Worm (Caenorhabditis elegans): ENCODE results near the gene lgc-38.

DNA sequence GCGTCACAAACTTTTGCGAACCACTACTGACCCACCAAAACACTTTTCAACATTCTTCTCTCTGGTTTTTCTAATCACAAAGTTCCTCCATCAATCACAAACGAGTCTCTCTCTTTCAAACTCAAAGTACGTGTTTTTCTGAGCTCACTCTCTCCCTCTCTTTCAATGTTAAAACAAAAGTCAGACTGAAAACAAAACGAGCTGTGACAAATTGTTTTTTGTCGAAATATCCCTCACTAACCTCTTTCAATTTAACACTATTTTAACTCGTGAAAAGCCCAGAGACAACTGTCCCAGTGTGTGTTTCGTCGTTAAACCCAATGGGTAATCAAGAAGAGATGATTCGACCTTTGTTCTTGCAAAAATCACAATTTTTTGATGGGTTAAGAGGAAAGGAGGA is 20.9 kb upstream of the lgc-38 start:
- TF ChIP-seq nhr-77 (tag; optimal IDR thresholded peaks at IDR 0.05) (no peak), fkh-10 (GFP tag; optimal IDR thresholded peaks at IDR 0.05) (no peak), ama-1 (optimal IDR thresholded peaks at IDR 0.05) (no peak), fos-1 (tag; optimal IDR thresholded peaks at IDR 0.05) (no peak)

Data from whole organism, L3 larva.